Fruit fly (Drosophila melanogaster) whole organism, embryonic: ENCODE data around the gene Atx2.

Source experiments
- B-H2 ChIP-seq: fragments of 200-800 bp; sonication (Bioruptor generic); optimal IDR thresholded peaks from 2 replicates; lab custom pipeline; 2018; ENCODE audit warnings: missing biosample characterization, mild to moderate bottlenecking, missing genetic modification characterization
- Blimp-1 ChIP-seq: fragments of 200-800 bp; sonication (Bioruptor generic); optimal IDR thresholded peaks from 3 replicates; lab custom pipeline; 2018; ENCODE audit warnings: missing biosample characterization, missing genetic modification characterization, mild to moderate bottlenecking, moderate library complexity, missing genetic modification reagents
- CG10366 ChIP-seq: fragments of 200-800 bp; sonication (Bioruptor generic); IDR thresholded peaks from 2 replicates; pipeline ENCODE4 v1.3.6; 2022; ENCODE audit warnings: missing biosample characterization, missing genetic modification characterization
- CG10431 ChIP-seq: fragments of 200-800 bp; sonication (Bioruptor generic); optimal IDR thresholded peaks from 3 replicates; lab custom pipeline; 2018; ENCODE audit warnings: missing biosample characterization, mild to moderate bottlenecking, missing genetic modification characterization
- CG11723 ChIP-seq: fragments of 200-800 bp; sonication (Bioruptor generic); optimal IDR thresholded peaks from 2 replicates; lab custom pipeline; 2017; ENCODE audit warnings: missing biosample characterization, mild to moderate bottlenecking, missing genetic modification characterization
- CG13894 ChIP-seq: fragments of 200-800 bp; sonication (Bioruptor generic); optimal IDR thresholded peaks from 3 replicates; lab custom pipeline; 2018; ENCODE audit warnings: missing biosample characterization, mild to moderate bottlenecking, missing genetic modification characterization, moderate library complexity
- CG15696 ChIP-seq: fragments of 200-800 bp; sonication (Bioruptor generic); optimal IDR thresholded peaks from 2 replicates; lab custom pipeline; 2019; ENCODE audit warnings: missing biosample characterization, mild to moderate bottlenecking, missing genetic modification characterization, moderate library complexity
- CG17361 ChIP-seq: fragments of 200-800 bp; sonication (Bioruptor generic); IDR thresholded peaks from 3 replicates; pipeline ENCODE4 v1.3.6; 2022; ENCODE audit warnings: missing biosample characterization, missing genetic modification characterization
- CG17912 ChIP-seq: fragments of 200-800 bp; sonication (Bioruptor generic); optimal IDR thresholded peaks from 2 replicates; lab custom pipeline; 2018; ENCODE audit warnings: missing biosample characterization, mild to moderate bottlenecking, missing genetic modification characterization
- CG18764 ChIP-seq: fragments of 200-800 bp; sonication (Bioruptor generic); optimal IDR thresholded peaks from 3 replicates; lab custom pipeline; 2016; ENCODE audit warnings: missing biosample characterization, missing genetic modification characterization
- CG2199 ChIP-seq: fragments of 200-800 bp; sonication (Bioruptor generic); IDR thresholded peaks from 3 replicates; pipeline ENCODE4 v1.3.6; 2022; ENCODE audit warnings: missing biosample characterization, missing genetic modification characterization
- CG30431 ChIP-seq: fragments of 200-800 bp; sonication (Bioruptor generic); optimal IDR thresholded peaks from 2 replicates; lab custom pipeline; 2017; ENCODE audit warnings: missing biosample characterization, missing genetic modification characterization
- CG34422 ChIP-seq: fragments of 200-800 bp; sonication (Bioruptor generic); IDR thresholded peaks from 3 replicates; pipeline ENCODE4 v1.3.6; 2022; ENCODE audit warnings: missing biosample characterization, missing genetic modification characterization
- CG4617 ChIP-seq: fragments of 200-800 bp; sonication (Bioruptor generic); optimal IDR thresholded peaks from 3 replicates; lab custom pipeline; 2016; ENCODE audit warnings: missing biosample characterization, missing genetic modification characterization, borderline replicate concordance
- CG5180 ChIP-seq: fragments of 200-800 bp; sonication (Bioruptor generic); optimal IDR thresholded peaks from 3 replicates; lab custom pipeline; 2017; ENCODE audit warnings: missing biosample characterization, missing genetic modification characterization, mild to moderate bottlenecking, moderate library complexity, missing genetic modification reagents
- CG5953 ChIP-seq: fragments of 200-800 bp; sonication (Bioruptor generic); IDR thresholded peaks from 2 replicates; pipeline ENCODE4 v1.3.6; 2022; ENCODE audit warnings: missing biosample characterization, missing genetic modification characterization
- CG6175 ChIP-seq: fragments of 200-800 bp; sonication (Bioruptor generic); IDR thresholded peaks from 3 replicates; pipeline ENCODE4 v1.3.6; 2022; ENCODE audit warnings: missing biosample characterization, missing genetic modification characterization
- CG6272 ChIP-seq: fragments of 200-800 bp; sonication (Bioruptor generic); IDR thresholded peaks from 2 replicates; pipeline ENCODE4 v1.3.6; 2022; ENCODE audit warnings: missing biosample characterization, missing genetic modification characterization
- CG6791 ChIP-seq: fragments of 200-800 bp; sonication (Bioruptor generic); IDR thresholded peaks from 3 replicates; pipeline ENCODE4 v1.3.6; 2022; ENCODE audit warnings: missing biosample characterization, missing genetic modification characterization; ENCODE audit not compliant: partially characterized antibody
- CG7839 ChIP-seq: fragments of 200-800 bp; sonication (Bioruptor generic); optimal IDR thresholded peaks from 3 replicates; lab custom pipeline; 2018; ENCODE audit warnings: missing biosample characterization, mild to moderate bottlenecking, missing genetic modification characterization, moderate library complexity
- CG7987 ChIP-seq: fragments of 200-800 bp; sonication (Bioruptor generic); optimal IDR thresholded peaks from 2 replicates; lab custom pipeline; 2018; ENCODE audit warnings: missing biosample characterization, mild to moderate bottlenecking, missing genetic modification characterization, moderate library complexity
- Deaf1 ChIP-seq: fragments of 200-800 bp; optimal IDR thresholded peaks from 3 replicates; lab custom pipeline; 2019; ENCODE audit warnings: missing biosample characterization, mild to moderate bottlenecking, missing genetic modification characterization, moderate library complexity
- Ets65A ChIP-seq: fragments of 200-800 bp; sonication (Bioruptor generic); peaks from one replicate; lab custom pipeline; 2016; ENCODE audit warnings: missing biosample characterization, missing genetic modification characterization
- Hsf ChIP-seq: fragments of 200-800 bp; sonication (Bioruptor generic); optimal IDR thresholded peaks from 3 replicates; lab custom pipeline; 2016; ENCODE audit warnings: missing biosample characterization, missing genetic modification characterization
- Meics ChIP-seq: fragments of 200-800 bp; sonication (Bioruptor generic); optimal IDR thresholded peaks from 2 replicates; lab custom pipeline; 2017; ENCODE audit warnings: missing biosample characterization, mild to moderate bottlenecking, missing genetic modification characterization
- Nf-YB ChIP-seq: fragments of 200-800 bp; sonication (Bioruptor generic); optimal IDR thresholded peaks from 3 replicates; lab custom pipeline; 2019; ENCODE audit warnings: missing biosample characterization, mild to moderate bottlenecking, missing genetic modification characterization, moderate library complexity
- Nf-YC ChIP-seq: fragments of 200-800 bp; optimal IDR thresholded peaks from 3 replicates; lab custom pipeline; 2019; ENCODE audit warnings: missing biosample characterization, mild to moderate bottlenecking, missing genetic modification characterization, moderate library complexity
- Oaz ChIP-seq: fragments of 200-800 bp; sonication (Bioruptor generic); IDR thresholded peaks from 2 replicates; pipeline ENCODE4 v1.3.6; 2022; ENCODE audit warnings: missing biosample characterization, missing genetic modification characterization
- Pdp1 ChIP-seq, 2 experiments: fragments of 200-800 bp; sonication (Bioruptor generic); optimal IDR thresholded peaks; 3 replicates each; lab custom pipeline; 2016; ENCODE audit warnings: missing biosample characterization in 2 of 2, missing genetic modification characterization in 2 of 2, mild to moderate bottlenecking in 1 of 2, moderate library complexity in 1 of 2
- Poxn ChIP-seq: fragments of 200-800 bp; sonication (Bioruptor generic); IDR thresholded peaks from 2 replicates; pipeline ENCODE4 v1.3.6; 2022; ENCODE audit warnings: missing biosample characterization, missing genetic modification characterization
- Xrp1 ChIP-seq: fragments of 200-800 bp; sonication (Bioruptor generic); IDR thresholded peaks from 2 replicates; pipeline ENCODE4 v1.3.6; 2022; ENCODE audit warnings: missing biosample characterization, missing genetic modification characterization
- ab ChIP-seq: fragments of 200-800 bp; sonication (Bioruptor generic); optimal IDR thresholded peaks from 2 replicates; lab custom pipeline; 2016; ENCODE audit warnings: missing biosample characterization, missing genetic modification characterization
- ato ChIP-seq: fragments of 200-800 bp; sonication (Bioruptor generic); IDR thresholded peaks from 2 replicates; pipeline ENCODE4 v1.3.6; 2022; ENCODE audit warnings: missing biosample characterization, missing genetic modification characterization; ENCODE audit not compliant: partially characterized antibody
- bowl ChIP-seq: fragments of 200-800 bp; sonication (Bioruptor generic); IDR thresholded peaks from 2 replicates; pipeline ENCODE4 v1.3.6; 2022; ENCODE audit warnings: missing biosample characterization, missing genetic modification characterization
- cad ChIP-seq: fragments of >200 bp; optimal IDR thresholded peaks from 2 replicates; lab custom pipeline; 2017; ENCODE audit warnings: missing biosample characterization, missing genetic modification characterization
- cg ChIP-seq: fragments of 200-800 bp; sonication (Bioruptor generic); optimal IDR thresholded peaks from 3 replicates; lab custom pipeline; 2019; ENCODE audit warnings: missing biosample characterization, mild to moderate bottlenecking, missing genetic modification characterization, moderate library complexity
- croc ChIP-seq: fragments of 200-800 bp; sonication (Bioruptor generic); conservative IDR thresholded peaks from 3 replicates; pipeline ENCODE4 v1.3.6; 2022; ENCODE audit warnings: missing biosample characterization, missing genetic modification characterization
- gem ChIP-seq: fragments of 200-800 bp; sonication (Bioruptor generic); optimal IDR thresholded peaks from 2 replicates; lab custom pipeline; 2019; ENCODE audit warnings: missing biosample characterization, mild to moderate bottlenecking, missing genetic modification characterization, moderate library complexity
- insv ChIP-seq, 2 experiments: fragments of 200-800 bp; sonication (Bioruptor generic); optimal IDR thresholded peaks; 3 replicates each; lab custom pipeline; 2016 to 2018; ENCODE audit warnings: missing biosample characterization in 2 of 2, missing genetic modification characterization in 2 of 2
- kni ChIP-seq: fragments of 200-800 bp; sonication (Bioruptor generic); optimal IDR thresholded peaks from 3 replicates; lab custom pipeline; 2017; ENCODE audit warnings: mild to moderate bottlenecking, missing biosample characterization, missing genetic modification reagents, missing genetic modification characterization
- oc ChIP-seq: fragments of 200-800 bp; sonication (Bioruptor generic); optimal IDR thresholded peaks from 2 replicates; lab custom pipeline; 2018; ENCODE audit warnings: missing biosample characterization, mild to moderate bottlenecking, missing genetic modification characterization, moderate library complexity
- org-1 ChIP-seq: fragments of 200-800 bp; sonication (Bioruptor generic); optimal IDR thresholded peaks from 2 replicates; lab custom pipeline; 2017; ENCODE audit warnings: missing biosample characterization, missing genetic modification characterization
- sens ChIP-seq: fragments of 200-800 bp; sonication (Bioruptor generic); peaks from one replicate; lab custom pipeline; 2016; ENCODE audit warnings: missing biosample characterization, missing genetic modification characterization
- sim ChIP-seq: fragments of 200-800 bp; sonication (Bioruptor generic); IDR thresholded peaks from 2 replicates; pipeline ENCODE4 v1.3.6; 2022; ENCODE audit warnings: missing biosample characterization, missing genetic modification characterization
- slbo ChIP-seq: fragments of 200-800 bp; sonication (Bioruptor generic); IDR thresholded peaks from 2 replicates; pipeline ENCODE4 v1.3.6; 2022; ENCODE audit warnings: missing biosample characterization, missing genetic modification characterization
- sr ChIP-seq: fragments of 200-800 bp; sonication (Bioruptor generic); IDR thresholded peaks from 3 replicates; pipeline ENCODE4 v1.3.6; 2022; ENCODE audit warnings: missing biosample characterization, missing genetic modification characterization
- tin ChIP-seq: fragments of 200-800 bp; sonication (Bioruptor generic); optimal IDR thresholded peaks from 3 replicates; lab custom pipeline; 2016; ENCODE audit warnings: missing biosample characterization, missing genetic modification characterization
- tna ChIP-seq: fragments of 200-800 bp; sonication (Bioruptor generic); IDR thresholded peaks from 2 replicates; pipeline ENCODE4 v1.3.6; 2022; ENCODE audit warnings: missing biosample characterization, missing genetic modification characterization; ENCODE audit not compliant: partially characterized antibody
- vvl ChIP-seq: fragments of 200-800 bp; sonication (Bioruptor generic); IDR thresholded peaks from 2 replicates; pipeline ENCODE4 v1.3.6; 2022; ENCODE audit warnings: missing biosample characterization, missing genetic modification characterization
- z ChIP-seq: fragments of 200-800 bp; sonication (Bioruptor generic); IDR thresholded peaks from 3 replicates; pipeline ENCODE4 v1.3.6; 2022; ENCODE audit warnings: missing biosample characterization, missing genetic modification characterization
- zen ChIP-seq: fragments of 200-800 bp; sonication (Bioruptor generic); optimal IDR thresholded peaks from 3 replicates; lab custom pipeline; 2018; ENCODE audit warnings: missing biosample characterization, mild to moderate bottlenecking, missing genetic modification characterization, moderate library complexity
- zf30C ChIP-seq: fragments of 200-800 bp; sonication (Bioruptor generic); optimal IDR thresholded peaks from 3 replicates; lab custom pipeline; 2018; ENCODE audit warnings: missing biosample characterization, mild to moderate bottlenecking, missing genetic modification characterization

The Atx2 gene

dm6 chr3R:15433340-15433945 lies 25.2 kb downstream of the Atx2 start:
- TF ChIP-seq sr (no peak), Meics (GFP tag; lab: Kevin White, UChicago) (no peak), CG13894 (no peak), tin (GFP tag; lab: Kevin White, UChicago) (no peak), tna (GFP tag; lab: Robert Waterston, UW) (no peak), CG17361 (GFP tag; lab: Robert Waterston, UW) (no peak), CG10366 (GFP tag; lab: Robert Waterston, UW) (no peak), Oaz (GFP tag; lab: Robert Waterston, UW) (no peak), CG6272 (no peak), Ets65A (GFP tag; lab: Kevin White, UChicago) (peak; percentile 55), CG7839 (tag; lab: Kevin White, UChicago) (no peak), CG10431 (GFP tag; lab: Kevin White, UChicago) (peak; percentile 79), B-H2 (GFP tag; lab: Kevin White, UChicago) (no peak), CG4617 (GFP tag; lab: Kevin White, UChicago) (no peak), CG18764 (GFP tag; lab: Kevin White, UChicago) (no peak), CG34422 (GFP tag; lab: Robert Waterston, UW) (no peak), Blimp-1 (peak; percentile 88), Xrp1 (GFP tag; lab: Robert Waterston, UW) (no peak), CG11723 (GFP tag; lab: Kevin White, UChicago) (no peak), CG6175 (GFP tag; lab: Robert Waterston, UW) (0 out of 3 replicates have a peak, but pooled peaks have one; percentile 11), cad (GFP tag; lab: Kevin White, UChicago) (no peak), zen (no peak), ab (GFP tag; lab: Kevin White, UChicago) (no peak), Deaf1 (tag; lab: Kevin White, UChicago) (peak; percentile 19), CG15696 (tag; lab: Kevin White, UChicago) (no peak), slbo (GFP tag; lab: Robert Waterston, UW) (no peak), Pdp1 (GFP tag; optimal IDR thresholded peaks at IDR 0.05; lab: Kevin White, UChicago) (no peak), CG5180 (GFP tag; lab: Kevin White, UChicago) (peak; percentile 64), vvl (peak; percentile 31; the same call in 1 of the 2 replicates), CG30431 (GFP tag; lab: Kevin White, UChicago) (no peak), Hsf (GFP tag; lab: Kevin White, UChicago) (no peak), org-1 (GFP tag; lab: Kevin White, UChicago) (no peak), Nf-YB (GFP tag; lab: Kevin White, UChicago) (no peak), kni (GFP tag; lab: Kevin White, UChicago) (peak; percentile 43), insv (GFP tag; optimal IDR thresholded peaks at IDR 0.05; lab: Kevin White, UChicago) (no peak), sens (GFP tag; lab: Kevin White, UChicago) (no peak), croc (no peak), gem (tag; lab: Kevin White, UChicago) (no peak), zf30C (no peak)

dm6 chr3R:15434676-15435075 lies 26.5 kb downstream of the Atx2 start, which contains the start of gene CG6118:
Gene CG6118 (minus strand): TSS chr3R:15434738.
- TF ChIP-seq CG17912 (no peak), sim (GFP tag; lab: Robert Waterston, UW) (no peak), ato (GFP tag; lab: Robert Waterston, UW) (no peak), CG2199 (no peak), Nf-YC (no peak), CG5953 (GFP tag; lab: Robert Waterston, UW) (no peak), z (GFP tag; lab: Robert Waterston, UW) (peak; percentile 71; the same call in 1 of the 3 replicates), CG7987 (GFP tag; lab: Kevin White, UChicago) (no peak), Poxn (GFP tag; lab: Robert Waterston, UW) (no peak), bowl (no peak), CG15696 (tag; lab: Kevin White, UChicago) (no peak), CG6791 (GFP tag; lab: Robert Waterston, UW) (no peak), cg (peak; percentile 60), oc (tag; lab: Kevin White, UChicago) (peak; percentile 12)
